Fruit fly (Drosophila melanogaster) whole organism, prepupa: Measurements from ENCODE around the gene Trm7-32.

ENCODE experiments used
- Blimp-1 ChIP-seq: fragments of 200-800 bp; sonication (Bioruptor generic); optimal IDR thresholded peaks from 3 replicates; lab custom pipeline; 2017; ENCODE audit warnings: missing biosample characterization, missing genetic modification characterization, mild to moderate bottlenecking, moderate library complexity, missing genetic modification reagents
- CG10631 ChIP-seq: fragments of 200-800 bp; sonication (Bioruptor generic); optimal IDR thresholded peaks from 2 replicates; lab custom pipeline; 2016; ENCODE audit warnings: missing biosample characterization, missing genetic modification characterization
- CG10669 ChIP-seq: fragments of 200-800 bp; sonication (Bioruptor generic); optimal IDR thresholded peaks from 3 replicates; lab custom pipeline; 2018; ENCODE audit warnings: missing biosample characterization, mild to moderate bottlenecking, missing genetic modification characterization, moderate library complexity
- CG11294 ChIP-seq: fragments of 200-800 bp; sonication (Bioruptor generic); IDR thresholded peaks from 2 replicates; pipeline ENCODE4 v1.3.6; 2022; ENCODE audit warnings: missing biosample characterization, missing genetic modification characterization
- CG11762 ChIP-seq: fragments of 200-800 bp; sonication (Bioruptor generic); optimal IDR thresholded peaks from 3 replicates; lab custom pipeline; 2016; ENCODE audit warnings: missing biosample characterization, missing genetic modification characterization; ENCODE audit not compliant: insufficient read depth
- CG11902 ChIP-seq: fragments of 200-800 bp; sonication (Bioruptor generic); optimal IDR thresholded peaks from 3 replicates; lab custom pipeline; 2016; ENCODE audit warnings: missing biosample characterization, missing genetic modification characterization
- CG15336 ChIP-seq: fragments of 200-800 bp; sonication (Bioruptor generic); IDR thresholded peaks from 2 replicates; pipeline ENCODE4 v1.3.6; 2022; ENCODE audit warnings: missing biosample characterization, missing genetic modification characterization
- CG1621 ChIP-seq: fragments of 200-800 bp; sonication (Bioruptor generic); optimal IDR thresholded peaks from 3 replicates; lab custom pipeline; 2018; ENCODE audit warnings: missing biosample characterization, mild to moderate bottlenecking, missing genetic modification characterization
- CG16779 ChIP-seq: fragments of 200-800 bp; sonication (Bioruptor generic); optimal IDR thresholded peaks from 3 replicates; lab custom pipeline; 2017; ENCODE audit warnings: missing biosample characterization, mild to moderate bottlenecking, missing genetic modification characterization
- CG3032 ChIP-seq: fragments of 200-800 bp; optimal IDR thresholded peaks from 2 replicates; lab custom pipeline; 2019; ENCODE audit warnings: missing biosample characterization, mild to moderate bottlenecking, missing genetic modification characterization, moderate library complexity
- CG31627 ChIP-seq: fragments of 200-800 bp; sonication (Bioruptor generic); optimal IDR thresholded peaks from 3 replicates; lab custom pipeline; 2016; ENCODE audit warnings: missing biosample characterization, missing genetic modification characterization
- CG32006 ChIP-seq: fragments of 200-800 bp; sonication (Bioruptor generic); optimal IDR thresholded peaks from 3 replicates; lab custom pipeline; 2017; ENCODE audit warnings: missing biosample characterization, mild to moderate bottlenecking, missing genetic modification characterization
- CG3919 ChIP-seq: fragments of 200-800 bp; sonication (Bioruptor generic); optimal IDR thresholded peaks from 3 replicates; lab custom pipeline; 2016; ENCODE audit warnings: missing biosample characterization, missing genetic modification characterization
- CG4318 ChIP-seq: fragments of 200-800 bp; sonication (Bioruptor generic); optimal IDR thresholded peaks from 3 replicates; lab custom pipeline; 2017; ENCODE audit warnings: missing biosample characterization, mild to moderate bottlenecking, missing genetic modification characterization
- CG6163 ChIP-seq: fragments of 200-800 bp; sonication (Bioruptor generic); IDR thresholded peaks from 3 replicates; pipeline ENCODE4 v1.3.6; 2022; ENCODE audit warnings: missing biosample characterization, missing genetic modification characterization
- CG6276 ChIP-seq: fragments of 200-800 bp; sonication (Bioruptor generic); optimal IDR thresholded peaks from 2 replicates; lab custom pipeline; 2017; ENCODE audit warnings: missing biosample characterization, mild to moderate bottlenecking, missing genetic modification characterization
- CG6792 ChIP-seq: fragments of 200-800 bp; sonication (Bioruptor generic); optimal IDR thresholded peaks from 3 replicates; lab custom pipeline; 2016; ENCODE audit warnings: missing biosample characterization, missing genetic modification characterization
- CG6808 ChIP-seq: fragments of 200-800 bp; sonication (Bioruptor generic); optimal IDR thresholded peaks from 3 replicates; lab custom pipeline; 2017; ENCODE audit warnings: missing biosample characterization, missing genetic modification characterization, mild to moderate bottlenecking, moderate library complexity, missing genetic modification reagents
- CG6854 ChIP-seq: fragments of 200-800 bp; sonication (Bioruptor generic); optimal IDR thresholded peaks from 2 replicates; lab custom pipeline; 2017; ENCODE audit warnings: missing biosample characterization, mild to moderate bottlenecking, missing genetic modification characterization
- CG8119 ChIP-seq: fragments of 200-800 bp; sonication (Bioruptor generic); IDR thresholded peaks from 3 replicates; pipeline ENCODE4 v1.3.6; 2022; ENCODE audit warnings: missing biosample characterization, missing genetic modification characterization
- CG8632 ChIP-seq: fragments of 200-800 bp; sonication (Bioruptor generic); optimal IDR thresholded peaks from 3 replicates; lab custom pipeline; 2016; ENCODE audit warnings: missing biosample characterization, missing genetic modification characterization
- CG9139 ChIP-seq: fragments of 200-800 bp; sonication (Bioruptor generic); optimal IDR thresholded peaks from 3 replicates; lab custom pipeline; 2017; ENCODE audit warnings: missing biosample characterization, mild to moderate bottlenecking, missing genetic modification characterization
- Eip75B ChIP-seq: fragments of 200-800 bp; sonication (Bioruptor generic); optimal IDR thresholded peaks from 3 replicates; lab custom pipeline; 2016; ENCODE audit warnings: missing biosample characterization, missing genetic modification characterization
- Eip93F ChIP-seq: fragments of 200-800 bp; sonication (Bioruptor generic); optimal IDR thresholded peaks from 2 replicates; lab custom pipeline; 2016; ENCODE audit warnings: missing biosample characterization, mild to moderate bottlenecking, missing genetic modification characterization
- Ets21C ChIP-seq: fragments of 200-800 bp; sonication (Bioruptor generic); optimal IDR thresholded peaks from 3 replicates; lab custom pipeline; 2016; ENCODE audit warnings: missing biosample characterization, missing genetic modification characterization
- Gug ChIP-seq: fragments of 200-800 bp; sonication (Bioruptor generic); IDR thresholded peaks from 2 replicates; pipeline ENCODE4 v1.3.6; 2022; ENCODE audit warnings: missing biosample characterization, missing genetic modification characterization
- Hr38 ChIP-seq: sonication (Bioruptor generic); optimal IDR thresholded peaks from 2 replicates; lab custom pipeline; 2016; ENCODE audit warnings: missing biosample characterization, missing genetic modification characterization
- Hr39 ChIP-seq: fragments of 200-800 bp; sonication (Bioruptor generic); optimal IDR thresholded peaks from 2 replicates; lab custom pipeline; 2016; ENCODE audit warnings: missing biosample characterization, missing genetic modification characterization
- Hr4 ChIP-seq: fragments of 200-800 bp; sonication (Bioruptor generic); optimal IDR thresholded peaks from 3 replicates; lab custom pipeline; 2016; ENCODE audit warnings: missing biosample characterization, missing genetic modification characterization
- OdsH ChIP-seq: fragments of 200-800 bp; sonication (Bioruptor generic); optimal IDR thresholded peaks from 3 replicates; lab custom pipeline; 2016; ENCODE audit warnings: missing biosample characterization, missing genetic modification characterization
- Smox ChIP-seq: fragments of 200-800 bp; sonication (Bioruptor generic); optimal IDR thresholded peaks from 3 replicates; lab custom pipeline; 2016; ENCODE audit warnings: missing biosample characterization, missing genetic modification characterization
- Sox102F ChIP-seq: fragments of 200-800 bp; sonication (Bioruptor generic); optimal IDR thresholded peaks from 2 replicates; lab custom pipeline; 2016; ENCODE audit warnings: missing biosample characterization, mild to moderate bottlenecking, missing genetic modification characterization
- Sox14 ChIP-seq: fragments of 200-800 bp; sonication (Bioruptor generic); optimal IDR thresholded peaks from 3 replicates; lab custom pipeline; 2016; ENCODE audit warnings: missing biosample characterization, missing genetic modification characterization
- achi ChIP-seq: fragments of 200-800 bp; sonication (Bioruptor generic); optimal IDR thresholded peaks from 3 replicates; lab custom pipeline; 2016; ENCODE audit warnings: missing biosample characterization, missing genetic modification characterization
- acj6 ChIP-seq: fragments of 200-800 bp; sonication (Bioruptor generic); optimal IDR thresholded peaks from 3 replicates; lab custom pipeline; 2016; ENCODE audit warnings: missing biosample characterization, missing genetic modification characterization
- cyc ChIP-seq: fragments of 200-800 bp; sonication (Bioruptor generic); optimal IDR thresholded peaks from 3 replicates; lab custom pipeline; 2016; ENCODE audit warnings: missing biosample characterization, missing genetic modification characterization
- dac ChIP-seq: fragments of 200-800 bp; sonication (Bioruptor generic); optimal IDR thresholded peaks from 2 replicates; lab custom pipeline; 2017; ENCODE audit warnings: missing biosample characterization, mild to moderate bottlenecking, missing genetic modification characterization
- eg ChIP-seq: fragments of 200-800 bp; sonication (Bioruptor generic); IDR thresholded peaks from 3 replicates; pipeline ENCODE4 v1.3.6; 2022; ENCODE audit warnings: missing biosample characterization, missing genetic modification characterization
- fd59A ChIP-seq: fragments of 200-800 bp; sonication (Bioruptor generic); optimal IDR thresholded peaks from 2 replicates; lab custom pipeline; 2017; ENCODE audit warnings: missing biosample characterization, mild to moderate bottlenecking, missing genetic modification characterization, missing genetic modification reagents
- fd85E ChIP-seq: fragments of 200-800 bp; sonication (Bioruptor generic); optimal IDR thresholded peaks from 3 replicates; lab custom pipeline; 2016; ENCODE audit warnings: missing biosample characterization, missing genetic modification characterization
- fkh ChIP-seq: fragments of 200-800 bp; sonication (Bioruptor generic); optimal IDR thresholded peaks from 3 replicates; lab custom pipeline; 2017; ENCODE audit warnings: missing biosample characterization, mild to moderate bottlenecking, missing genetic modification characterization, moderate library complexity
- lz ChIP-seq: fragments of 200-800 bp; sonication (Bioruptor generic); optimal IDR thresholded peaks from 3 replicates; lab custom pipeline; 2016; ENCODE audit warnings: missing biosample characterization, missing genetic modification characterization
- net ChIP-seq: fragments of 200-800 bp; sonication (Bioruptor generic); optimal IDR thresholded peaks from 3 replicates; lab custom pipeline; 2016; ENCODE audit warnings: missing biosample characterization, missing genetic modification characterization
- salr ChIP-seq, 2 experiments: fragments of 200-800 bp; sonication (Bioruptor generic); optimal IDR thresholded peaks; 3 replicates each; lab custom pipeline; 2016 to 2018; ENCODE audit warnings: missing biosample characterization in 2 of 2, missing genetic modification characterization in 2 of 2, mild to moderate bottlenecking in 1 of 2
- spab ChIP-seq: fragments of 200-800 bp; sonication (Bioruptor generic); optimal IDR thresholded peaks from 2 replicates; lab custom pipeline; 2017; ENCODE audit warnings: missing biosample characterization, mild to moderate bottlenecking, missing genetic modification characterization, missing genetic modification reagents
- ss ChIP-seq, 2 experiments: fragments of 200-800 bp; sonication (Bioruptor generic); optimal IDR thresholded peaks; 2 replicates in 1 of 2; 3 replicates in 1 of 2; lab custom pipeline; 2017 to 2018; ENCODE audit warnings: mild to moderate bottlenecking in 2 of 2, missing biosample characterization in 2 of 2, missing genetic modification characterization in 2 of 2, moderate library complexity in 1 of 2
- svp ChIP-seq: fragments of 200-800 bp; sonication (Bioruptor generic); peaks from one replicate; lab custom pipeline; 2016; ENCODE audit warnings: missing biosample characterization, missing genetic modification characterization
- vri ChIP-seq: fragments of 200-800 bp; sonication (Bioruptor generic); optimal IDR thresholded peaks from 3 replicates; lab custom pipeline; 2016; ENCODE audit warnings: missing biosample characterization, mild to moderate bottlenecking, missing genetic modification characterization

Trm7-32 gene

dm6 chr3R:17079859-17080255 is 39.4 kb downstream of the Trm7-32 start, which contains the start of the genes Keap1 and kuk (continued):
- peak; percentile 72; the same call in 1 of the 3 replicates for TF ChIP-seq eg (GFP tag; lab: Robert Waterston, UW)
- no peak for TF ChIP-seq fd59A (GFP tag; lab: Kevin White, UChicago)
- TF ChIP-seq Hr39, result peak; percentile 61

dm6 chr3R:17080666-17081358 is 40.3 kb downstream of the Trm7-32 start:
- TF ChIP-seq CG8119 (GFP tag; lab: Robert Waterston, UW) (peak; percentile 99), CG11902 (GFP tag; lab: Kevin White, UChicago) (peak; percentile 91), Hr38 (peak; percentile 48), vri (GFP tag; lab: Kevin White, UChicago) (peak; percentile 88), Eip93F (GFP tag; lab: Kevin White, UChicago) (peak; percentile 93), CG8632 (peak; percentile 98), fkh (GFP tag; lab: Kevin White, UChicago) (peak; percentile 67), Ets21C (GFP tag; lab: Kevin White, UChicago) (peak; percentile 91), cyc (GFP tag; lab: Kevin White, UChicago) (peak; percentile 94), CG9139 (peak; percentile 94), OdsH (GFP tag; lab: Kevin White, UChicago) (peak; percentile 98), CG10631 (GFP tag; lab: Kevin White, UChicago) (peak; percentile 97), CG15336 (peak; percentile 98), CG6163 (GFP tag; lab: Robert Waterston, UW) (peak; percentile 95), salr (GFP tag; optimal IDR thresholded peaks at IDR 0.05; lab: Kevin White, UChicago) (peak; percentile 86 to 99), eg (GFP tag; lab: Robert Waterston, UW) (peak; percentile 96), svp (GFP tag; lab: Kevin White, UChicago) (peak; percentile 99), CG10669 (GFP tag; lab: Kevin White, UChicago) (peak; percentile 97), CG31627 (GFP tag; lab: Kevin White, UChicago) (peak; percentile 96), CG4318 (GFP tag; lab: Kevin White, UChicago) (peak; percentile 95), CG6808 (GFP tag; lab: Kevin White, UChicago) (peak; percentile 98), Smox (GFP tag; lab: Kevin White, UChicago) (peak; percentile 97), CG6854 (GFP tag; lab: Kevin White, UChicago) (peak; percentile 91), acj6 (GFP tag; lab: Kevin White, UChicago) (peak; percentile 97), Blimp-1 (peak; percentile 88), lz (GFP tag; lab: Kevin White, UChicago) (peak; percentile 97), spab (peak; percentile 98), CG1621 (peak; percentile 93), CG3032 (tag; lab: Kevin White, UChicago) (peak; percentile 98), Sox14 (GFP tag; lab: Kevin White, UChicago) (peak; percentile 97), Hr39 (peak; percentile 94), dac (peak; percentile 94), CG3919 (GFP tag; lab: Kevin White, UChicago) (peak; percentile 98), net (peak; percentile 97), achi (GFP tag; lab: Kevin White, UChicago) (peak; percentile 98), ss (GFP tag; optimal IDR thresholded peaks at IDR 0.05; lab: Kevin White, UChicago) (peak; percentile 95 to 97), CG6276 (GFP tag; lab: Kevin White, UChicago) (peak; percentile 99), CG6792 (peak; percentile 97), CG11762 (GFP tag; lab: Kevin White, UChicago) (peak; percentile 99), CG11294 (GFP tag; lab: Robert Waterston, UW) (peak; percentile 93), Sox102F (GFP tag; lab: Kevin White, UChicago) (peak; percentile 95), Hr4 (GFP tag; lab: Kevin White, UChicago) (peak; percentile 98), fd85E (GFP tag; lab: Kevin White, UChicago) (peak; percentile 94), CG32006 (GFP tag; lab: Kevin White, UChicago) (peak; percentile 99), CG16779 (tag; lab: Kevin White, UChicago) (peak; percentile 97), Gug (peak; percentile 94), Eip75B (GFP tag; lab: Kevin White, UChicago) (peak; percentile 98)
